Worm (Caenorhabditis elegans) whole organism, early embryonic: ENCODE data around the gene B0563.7.

ENCODE experiments used
- B0310.2 ChIP-seq: sonication (generic microtip); optimal IDR thresholded peaks from 2 replicates; lab custom pipeline; 2016; ENCODE audit warnings: mild to moderate bottlenecking, missing genetic modification characterization, missing compliant biosample characterization
- F13C5.2 ChIP-seq: sonication (generic microtip); optimal IDR thresholded peaks from 2 replicates; lab custom pipeline; 2017; ENCODE audit warnings: mild to moderate bottlenecking, missing genetic modification characterization, inconsistent platforms, missing compliant biosample characterization
- ama-1 ChIP-seq: fragments of 150-350 bp; optimal IDR thresholded peaks from 2 replicates; lab custom pipeline; 2014
- ceh-13 ChIP-seq: fragments of 200-800 bp; sonication (Bioruptor generic); optimal IDR thresholded peaks from 2 replicates; lab custom pipeline; 2018; ENCODE audit warnings: mild to moderate bottlenecking, missing genetic modification characterization, missing compliant biosample characterization
- ceh-36 ChIP-seq: sonication (generic microtip); optimal IDR thresholded peaks from 2 replicates; lab custom pipeline; 2016; ENCODE audit warnings: missing genetic modification characterization, inconsistent platforms, missing compliant biosample characterization
- ets-7 ChIP-seq: sonication (generic microtip); optimal IDR thresholded peaks from 2 replicates; lab custom pipeline; 2016; ENCODE audit warnings: missing genotype, missing genetic modification characterization, missing compliant biosample characterization
- flt-1 ChIP-seq: fragments of 200-800 bp; sonication (Bioruptor generic); IDR thresholded peaks from 2 replicates; pipeline ENCODE4 v1.3.6; 2022; ENCODE audit warnings: missing genetic modification characterization, missing compliant biosample characterization
- hmbx-1 ChIP-seq: sonication (generic microtip); optimal IDR thresholded peaks from 2 replicates; lab custom pipeline; 2016; ENCODE audit warnings: mild to moderate bottlenecking, missing genetic modification characterization, missing compliant biosample characterization
- hmg-4 ChIP-seq: fragments of 200-800 bp; sonication (Bioruptor generic); optimal IDR thresholded peaks from 2 replicates; lab custom pipeline; 2018; ENCODE audit warnings: mild to moderate bottlenecking, missing genetic modification characterization, missing compliant biosample characterization
- hnd-1 ChIP-seq: sonication (generic microtip); optimal IDR thresholded peaks from 2 replicates; lab custom pipeline; 2016; ENCODE audit warnings: missing genetic modification characterization, missing compliant biosample characterization
- pes-1 ChIP-seq: fragments of 200-800 bp; sonication (Bioruptor generic); IDR thresholded peaks from 2 replicates; pipeline ENCODE4 v1.3.6; 2022; ENCODE audit warnings: missing genetic modification reagents, missing genetic modification characterization, missing compliant biosample characterization
- sea-1 ChIP-seq: fragments of 200-800 bp; sonication (Bioruptor generic); conservative IDR thresholded peaks from 2 replicates; pipeline ENCODE4 v1.3.6; 2022; ENCODE audit warnings: missing genetic modification characterization, missing compliant biosample characterization
- tbx-11 ChIP-seq: fragments of 200-800 bp; sonication (Bioruptor generic); IDR thresholded peaks from 2 replicates; pipeline ENCODE4 v1.3.6; 2022; ENCODE audit warnings: missing genetic modification characterization, missing compliant biosample characterization

ce11 chrX:9161253-9161904, 7.3 kb upstream of the B0563.7 start:
- TF ChIP-seq hnd-1 = no peak
- no peak for TF ChIP-seq F13C5.2 (tag; lab: Kevin White, UChicago)
- no peak for TF ChIP-seq ama-1 (lab: Kevin White, UChicago)
- TF ChIP-seq hmg-4 (GFP tag; lab: Kevin White, UChicago) = no peak
- TF ChIP-seq ets-7 = no peak
- TF ChIP-seq sea-1 (GFP tag; lab: Robert Waterston, UW) = no peak
- TF ChIP-seq flt-1 (GFP tag; lab: Robert Waterston, UW) = no peak
- no peak for TF ChIP-seq pes-1 (GFP tag; lab: Robert Waterston, UW)
- TF ChIP-seq hmbx-1 (tag; lab: Kevin White, UChicago) = no peak
- no peak for TF ChIP-seq ceh-36 (tag; lab: Kevin White, UChicago)
- no peak for TF ChIP-seq tbx-11
- TF ChIP-seq B0310.2 (tag; lab: Kevin White, UChicago) = no peak
- TF ChIP-seq ceh-13 (GFP tag; lab: Kevin White, UChicago) = no peak
